Worm (Caenorhabditis elegans): ENCODE measurements around the gene srw-55.

- TF ChIP-seq elt-4 (tag; optimal IDR thresholded peaks at IDR 0.05) = no peak
- no peak for TF ChIP-seq unc-3 (GFP tag; conservative IDR thresholded peaks at IDR 0.05)
- TF ChIP-seq unc-3 (tag; optimal IDR thresholded peaks at IDR 0.05) = no peak
- TF ChIP-seq ceh-6 (GFP tag; optimal IDR thresholded peaks at IDR 0.05) = no peak
- no peak for TF ChIP-seq sox-4 (tag; optimal IDR thresholded peaks at IDR 0.05)
- TF ChIP-seq elt-2 (tag; optimal IDR thresholded peaks at IDR 0.05) = no peak
- TF ChIP-seq tbx-7 (tag; optimal IDR thresholded peaks at IDR 0.05) = no peak
- TF ChIP-seq dve-1 (tag; optimal IDR thresholded peaks at IDR 0.05) = no peak
- no peak for TF ChIP-seq zip-5 (tag; optimal IDR thresholded peaks at IDR 0.05)
- no peak for TF ChIP-seq pha-4 (tag; optimal IDR thresholded peaks at IDR 0.05)
- TF ChIP-seq ttx-3 (tag; optimal IDR thresholded peaks at IDR 0.05) = no peak
- TF ChIP-seq ceh-48 (tag; optimal IDR thresholded peaks at IDR 0.05) = no peak
- no peak for TF ChIP-seq ceh-24 (tag; optimal IDR thresholded peaks at IDR 0.05)
Measured at ce11 chrV:15928325-15928724, 11.8 kb downstream of the srw-55 start, which contains the start of gene pzf-1.
